Worm (Caenorhabditis elegans) whole organism, L2 larva: ENCODE measurements around the gene T27E7.4.

Source experiments
- C34F6.9 ChIP-seq: fragments of 150-350 bp; optimal IDR thresholded peaks from 2 replicates; lab custom pipeline; 2014; ENCODE audit warnings: missing biosample characterization, missing genetic modification characterization
- F13H6.1 ChIP-seq: sonication (generic microtip); optimal IDR thresholded peaks from 2 replicates; lab custom pipeline; 2016; ENCODE audit warnings: missing genetic modification characterization, missing compliant biosample characterization
- Y55F3AM.14 ChIP-seq: fragments of 200-800 bp; sonication (Bioruptor generic); optimal IDR thresholded peaks from 2 replicates; lab custom pipeline; 2018; ENCODE audit warnings: mild to moderate bottlenecking, missing genetic modification characterization, missing compliant biosample characterization
- ama-1 ChIP-seq: fragments of 150-350 bp; optimal IDR thresholded peaks from 2 replicates; lab custom pipeline; 2018; ENCODE audit warnings: inconsistent platforms
- blmp-1 ChIP-seq: sonication (generic microtip); optimal IDR thresholded peaks from 2 replicates; lab custom pipeline; 2017; ENCODE audit warnings: missing genetic modification characterization, mild to moderate bottlenecking, missing compliant biosample characterization, antibody characterized with exemption, moderate library complexity; ENCODE audit not compliant: insufficient read depth
- ceh-16 ChIP-seq: fragments of 150-350 bp; optimal IDR thresholded peaks from 2 replicates; lab custom pipeline; 2014; ENCODE audit warnings: missing biosample characterization, missing genetic modification characterization
- ceh-82 ChIP-seq: fragments of 150-350 bp; optimal IDR thresholded peaks from 2 replicates; lab custom pipeline; 2014; ENCODE audit warnings: missing biosample characterization, missing genetic modification characterization
- crh-2 ChIP-seq: sonication (generic microtip); optimal IDR thresholded peaks from 2 replicates; lab custom pipeline; 2017; ENCODE audit warnings: missing biosample characterization, missing genetic modification characterization
- egl-27 ChIP-seq: sonication (generic microtip); optimal IDR thresholded peaks from 3 replicates; lab custom pipeline; 2017; ENCODE audit warnings: missing biosample characterization, missing genetic modification reagents, missing genetic modification characterization
- elt-1 ChIP-seq: fragments of 150-350 bp; optimal IDR thresholded peaks from 2 replicates; lab custom pipeline; 2014; ENCODE audit warnings: missing biosample characterization, missing genetic modification characterization
- elt-3 ChIP-seq: sonication (generic microtip); optimal IDR thresholded peaks from 2 replicates; lab custom pipeline; 2017; ENCODE audit warnings: missing biosample characterization, missing genetic modification characterization
- fos-1 ChIP-seq: fragments of 150-350 bp; optimal IDR thresholded peaks from 2 replicates; lab custom pipeline; 2014; ENCODE audit warnings: missing biosample characterization, missing genetic modification characterization
- gmeb-1 ChIP-seq: fragments of 150-350 bp; optimal IDR thresholded peaks from 2 replicates; lab custom pipeline; 2014; ENCODE audit warnings: missing biosample characterization, missing genetic modification characterization
- lin-13 ChIP-seq: fragments of 150-350 bp; optimal IDR thresholded peaks from 2 replicates; lab custom pipeline; 2014; ENCODE audit warnings: missing biosample characterization, missing genetic modification reagents, missing genetic modification characterization
- lin-39 ChIP-seq: fragments of 150-350 bp; optimal IDR thresholded peaks from 2 replicates; lab custom pipeline; 2014; ENCODE audit warnings: missing biosample characterization, missing genetic modification reagents, missing genetic modification characterization
- mab-5 ChIP-seq: fragments of 150-350 bp; optimal IDR thresholded peaks from 2 replicates; lab custom pipeline; 2014; ENCODE audit warnings: missing biosample characterization, missing genetic modification characterization
- mbf-1 ChIP-seq: sonication (generic microtip); optimal IDR thresholded peaks from 2 replicates; lab custom pipeline; 2017; ENCODE audit warnings: missing biosample characterization, missing genetic modification characterization
- mdl-1 ChIP-seq, 2 experiments: fragments of 150-350 bp in 1 of 2; sonication (generic microtip) in 1 of 2; optimal IDR thresholded peaks; 2 replicates each; lab custom pipeline; 2017; ENCODE audit warnings: missing biosample characterization in 2 of 2, missing genetic modification characterization in 2 of 2
- nhr-10 ChIP-seq: sonication (generic microtip); optimal IDR thresholded peaks from 2 replicates; lab custom pipeline; 2017; ENCODE audit warnings: missing biosample characterization, missing genetic modification characterization
- nhr-11 ChIP-seq: fragments of 150-350 bp; optimal IDR thresholded peaks from 2 replicates; lab custom pipeline; 2014; ENCODE audit warnings: missing biosample characterization, missing genetic modification characterization
- nhr-12 ChIP-seq: fragments of 150-350 bp; optimal IDR thresholded peaks from 2 replicates; lab custom pipeline; 2014; ENCODE audit warnings: missing biosample characterization, missing genetic modification characterization
- nhr-129 ChIP-seq: fragments of 150-350 bp; optimal IDR thresholded peaks from 2 replicates; lab custom pipeline; 2014; ENCODE audit warnings: missing biosample characterization, missing genetic modification characterization
- nhr-21 ChIP-seq: fragments of 150-350 bp; optimal IDR thresholded peaks from 2 replicates; lab custom pipeline; 2014; ENCODE audit warnings: missing biosample characterization, missing genetic modification characterization
- nhr-23 ChIP-seq: fragments of 150-350 bp; optimal IDR thresholded peaks from 2 replicates; lab custom pipeline; 2014; ENCODE audit warnings: missing biosample characterization, missing genetic modification reagents, missing genetic modification characterization
- nhr-237 ChIP-seq: fragments of 150-350 bp; optimal IDR thresholded peaks from 2 replicates; lab custom pipeline; 2014; ENCODE audit warnings: missing biosample characterization, missing genetic modification characterization
- nhr-6 ChIP-seq: fragments of 150-350 bp; optimal IDR thresholded peaks from 2 replicates; lab custom pipeline; 2014; ENCODE audit warnings: missing biosample characterization, missing genetic modification characterization
- nhr-77 ChIP-seq: fragments of 150-350 bp; optimal IDR thresholded peaks from 2 replicates; lab custom pipeline; 2014; ENCODE audit warnings: missing biosample characterization, missing genetic modification characterization
- peb-1 ChIP-seq: fragments of 150-350 bp; optimal IDR thresholded peaks from 2 replicates; lab custom pipeline; 2014; ENCODE audit warnings: missing biosample characterization, missing genetic modification characterization
- skn-1 ChIP-seq: sonication (generic microtip); optimal IDR thresholded peaks from 2 replicates; lab custom pipeline; 2017; ENCODE audit warnings: missing biosample characterization, missing genetic modification characterization
- sma-3 ChIP-seq: sonication (generic microtip); optimal IDR thresholded peaks from 2 replicates; lab custom pipeline; 2016; ENCODE audit warnings: missing genetic modification reagents, missing genetic modification characterization, missing compliant biosample characterization
- sma-9 ChIP-seq, 2 experiments: fragments of 150-350 bp in 1 of 2; sonication (generic microtip) in 1 of 2; optimal IDR thresholded peaks; 2 replicates each; lab custom pipeline; 2014 to 2016; ENCODE audit warnings: missing genetic modification characterization in 2 of 2, mild to moderate bottlenecking in 1 of 2, missing biosample characterization in 1 of 2, missing compliant biosample characterization in 1 of 2, missing genetic modification reagents in 1 of 2, moderate library complexity in 1 of 2
- snpc-4 ChIP-seq: fragments of 150-350 bp; optimal IDR thresholded peaks from 2 replicates; lab custom pipeline; 2014; ENCODE audit warnings: missing biosample characterization, missing genetic modification characterization
- unc-39 ChIP-seq: fragments of 150-350 bp; optimal IDR thresholded peaks from 2 replicates; lab custom pipeline; 2014; ENCODE audit warnings: missing biosample characterization, missing genetic modification characterization
- unc-55 ChIP-seq: fragments of 150-350 bp; sonication (generic microtip); optimal IDR thresholded peaks from 3 replicates; lab custom pipeline; 2014; ENCODE audit warnings: missing biosample characterization, missing genetic modification reagents, missing genetic modification characterization
- unc-62 ChIP-seq: fragments of 150-350 bp; optimal IDR thresholded peaks from 2 replicates; lab custom pipeline; 2014; ENCODE audit warnings: missing biosample characterization, missing genetic modification reagents, missing genetic modification characterization
- zag-1 ChIP-seq: fragments of 150-350 bp; optimal IDR thresholded peaks from 2 replicates; lab custom pipeline; 2014; ENCODE audit warnings: missing biosample characterization, missing genetic modification characterization
- ztf-1 ChIP-seq: fragments of 200-800 bp; sonication (Bioruptor generic); conservative IDR thresholded peaks from 2 replicates; pipeline ENCODE4 v1.3.6; 2022; ENCODE audit warnings: missing genetic modification characterization, missing compliant biosample characterization
- ztf-11 ChIP-seq: sonication (generic microtip); optimal IDR thresholded peaks from 2 replicates; lab custom pipeline; 2017; ENCODE audit warnings: missing biosample characterization, missing genetic modification characterization
- ztf-4 ChIP-seq: fragments of 150-350 bp; optimal IDR thresholded peaks from 2 replicates; lab custom pipeline; 2014; ENCODE audit warnings: missing biosample characterization, missing genetic modification characterization

The T27E7.4 gene

DNA sequence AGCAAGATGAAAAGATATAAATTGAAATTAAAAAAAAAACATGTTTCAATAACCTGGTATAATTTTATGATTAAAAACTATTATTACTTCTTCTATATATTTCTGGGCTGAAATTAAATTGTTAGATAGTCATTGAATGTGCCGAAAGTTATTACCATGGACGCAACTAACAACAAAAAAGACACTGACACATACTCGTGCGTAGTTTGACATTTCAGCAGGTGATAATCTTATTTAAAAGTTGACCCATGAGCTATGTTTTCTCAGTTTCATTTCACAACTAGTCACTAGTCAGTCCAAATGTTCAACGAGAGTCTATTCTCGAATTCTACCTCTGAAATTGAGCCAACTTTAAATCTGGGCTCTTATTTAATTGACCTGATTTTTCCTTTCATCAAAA is 6.1 kb downstream of the T27E7.4 start, which contains the start of gene T27E7.3:
TSS of gene T27E7.3 (plus strand) at position 301 of the 400 bp plus-strand sequence.
- TF ChIP-seq ceh-82 (no peak), lin-39 (tag; lab: Kevin White, UChicago) (no peak), elt-3 (no peak), nhr-23 (no peak), blmp-1 (no peak), zag-1 (no peak), ztf-1 (no peak), egl-27 (tag; lab: Kevin White, UChicago) (no peak), skn-1 (tag; lab: Kevin White, UChicago) (no peak), nhr-11 (tag; lab: Kevin White, UChicago) (no peak), ceh-16 (tag; lab: Kevin White, UChicago) (no peak), nhr-77 (no peak), mab-5 (no peak), mbf-1 (no peak), Y55F3AM.14 (no peak), peb-1 (tag; lab: Kevin White, UChicago) (no peak), ztf-11 (no peak), F13H6.1 (tag; lab: Kevin White, UChicago) (no peak), fos-1 (tag; lab: Kevin White, UChicago) (no peak), sma-9 (GFP tag; optimal IDR thresholded peaks at IDR 0.05; lab: Kevin White, UChicago) (no peak), sma-9 (tag; optimal IDR thresholded peaks at IDR 0.05; lab: Kevin White, UChicago) (no peak)

DNA sequence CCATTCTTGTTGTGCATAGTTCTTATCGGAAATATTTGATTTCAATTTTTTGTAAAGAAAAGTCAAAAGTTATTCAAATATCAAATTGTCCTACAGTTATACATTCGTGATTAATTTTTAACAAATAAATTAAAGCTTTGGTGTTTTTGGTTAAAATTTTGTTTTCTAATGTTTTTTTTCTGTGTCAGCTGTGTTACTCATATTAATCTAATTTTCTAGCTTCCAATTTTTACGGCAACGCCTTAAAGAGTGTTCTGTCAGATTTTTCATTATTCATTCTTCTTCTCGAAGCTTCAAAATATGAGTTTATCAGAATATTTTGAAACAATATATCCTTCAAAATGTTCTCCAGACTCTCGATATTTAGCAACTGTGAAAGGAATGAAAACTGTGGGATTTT is 11.3 kb downstream of the T27E7.4 start, which contains the start of gene srh-63:
TSS of gene srh-63 (plus strand) at position 301 of the 400 bp plus-strand sequence.
- TF ChIP-seq nhr-237 (tag; lab: Kevin White, UChicago) (no peak), snpc-4 (tag; lab: Kevin White, UChicago) (no peak), elt-3 (no peak), sma-3 (GFP tag; lab: Kevin White, UChicago) (no peak), mab-5 (no peak), unc-55 (GFP tag; lab: Kevin White, UChicago) (no peak), crh-2 (tag; lab: Kevin White, UChicago) (no peak), peb-1 (tag; lab: Kevin White, UChicago) (no peak), lin-13 (GFP tag; lab: Kevin White, UChicago) (no peak), nhr-77 (no peak), ceh-82 (no peak), blmp-1 (no peak), ama-1 (no peak), nhr-12 (tag; lab: Kevin White, UChicago) (no peak), ztf-4 (tag; lab: Kevin White, UChicago) (no peak), nhr-23 (no peak)

DNA sequence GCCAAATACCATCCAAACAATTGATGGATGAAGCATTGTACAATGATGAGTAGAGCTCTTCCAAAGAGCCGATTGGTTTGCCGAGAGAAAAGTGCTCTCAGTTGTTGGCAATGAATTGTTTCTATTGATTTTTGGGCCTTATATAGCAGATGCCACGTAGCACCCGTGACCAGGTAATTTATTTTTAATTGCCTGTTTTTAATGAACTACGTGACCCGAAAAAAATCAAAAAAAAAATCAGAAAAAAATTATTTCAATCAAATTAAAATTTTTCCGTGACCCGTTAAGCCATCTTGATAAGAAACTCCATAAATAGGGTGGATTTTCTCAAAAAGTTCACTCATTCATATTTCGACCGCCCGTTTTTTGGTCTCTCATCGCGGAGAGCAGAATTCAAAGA is 15.4 kb downstream of the T27E7.4 start, which contains the start of the genes Y57G11A.2 and T27E7.1:
TSS of gene Y57G11A.2 (minus strand) at position 101 of the 400 bp plus-strand sequence.
TSS of gene T27E7.1 (plus strand) at position 337 of the 400 bp plus-strand sequence.
- TF ChIP-seq nhr-21 (no peak), elt-1 (tag; lab: Kevin White, UChicago) (no peak), mdl-1 (tag; optimal IDR thresholded peaks at IDR 0.05; lab: Kevin White, UChicago) (no peak), egl-27 (tag; lab: Kevin White, UChicago) (no peak), unc-39 (no peak), ztf-11 (no peak), C34F6.9 (tag; lab: Kevin White, UChicago) (no peak), gmeb-1 (tag; lab: Kevin White, UChicago) (no peak)

DNA sequence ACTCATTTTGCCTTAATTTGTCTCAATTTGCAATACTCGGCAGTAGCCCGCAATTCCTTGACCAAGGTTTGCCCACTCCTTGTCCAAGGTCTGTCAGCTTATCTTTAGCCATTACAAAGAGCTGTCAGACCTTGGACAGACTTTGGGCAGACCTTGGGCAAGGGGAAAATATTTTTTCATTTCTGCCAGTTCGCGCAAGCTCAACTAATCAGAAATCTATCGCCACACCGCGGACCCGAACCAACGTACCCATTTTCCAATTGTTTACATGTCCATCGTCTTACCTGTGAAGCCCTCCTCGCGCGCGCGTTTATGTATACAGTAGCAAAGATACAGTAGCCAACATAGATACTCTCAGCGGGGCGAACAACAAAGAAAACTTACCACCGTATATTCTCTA is 19.7 kb downstream of the T27E7.4 start:
- TF ChIP-seq nhr-6 (no peak), sma-9 (GFP tag; optimal IDR thresholded peaks at IDR 0.05; lab: Kevin White, UChicago) (no peak), sma-9 (tag; optimal IDR thresholded peaks at IDR 0.05; lab: Kevin White, UChicago) (no peak), nhr-10 (tag; lab: Kevin White, UChicago) (no peak), gmeb-1 (tag; lab: Kevin White, UChicago) (no peak), ztf-4 (tag; lab: Kevin White, UChicago) (no peak)

DNA sequence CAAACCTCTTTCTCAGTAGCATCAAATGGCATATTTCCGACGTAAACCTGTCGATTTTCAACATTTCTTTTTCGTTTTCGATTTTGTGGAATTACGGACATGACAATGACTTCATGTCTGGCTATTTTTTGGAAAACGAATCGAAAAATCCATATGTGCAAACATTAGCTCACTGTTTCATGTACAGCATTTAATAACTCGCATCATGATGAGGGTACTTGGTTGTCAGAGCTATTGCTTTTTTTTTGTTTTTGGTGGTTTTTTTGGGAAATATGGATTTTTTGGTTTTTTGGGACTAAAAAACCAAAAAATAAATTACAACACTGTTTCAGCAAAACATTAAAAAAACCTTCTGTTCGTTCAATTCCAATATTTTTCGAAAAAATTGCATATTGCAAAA is 22.5 kb downstream of the T27E7.4 start, which contains the start of gene Y57G11A.5:
TSS of gene Y57G11A.5 (minus strand) at position 101 of the 400 bp plus-strand sequence.
- TF ChIP-seq nhr-12 (tag; lab: Kevin White, UChicago) (no peak), ceh-16 (tag; lab: Kevin White, UChicago) (no peak), blmp-1 (no peak), mdl-1 (tag; optimal IDR thresholded peaks at IDR 0.05; lab: Kevin White, UChicago) (no peak), unc-55 (GFP tag; lab: Kevin White, UChicago) (no peak), unc-62 (GFP tag; lab: Kevin White, UChicago) (no peak), nhr-237 (tag; lab: Kevin White, UChicago) (no peak), nhr-129 (tag; lab: Kevin White, UChicago) (no peak), nhr-23 (no peak)
